Worm (Caenorhabditis elegans) whole organism, L1 larva: ENCODE data around the gene C02F5.13.

Experiments used
- F16B12.6 ChIP-seq: fragments of 150-350 bp; optimal IDR thresholded peaks from 2 replicates; lab custom pipeline; 2014; ENCODE audit warnings: missing biosample characterization, missing genetic modification characterization
- alr-1 ChIP-seq: fragments of 200-800 bp; sonication (Bioruptor generic); optimal IDR thresholded peaks from 2 replicates; lab custom pipeline; 2018; ENCODE audit warnings: borderline replicate concordance, mild to moderate bottlenecking, missing genetic modification characterization, missing compliant biosample characterization
- blmp-1 ChIP-seq: fragments of 150-350 bp; optimal IDR thresholded peaks from 2 replicates; lab custom pipeline; 2014; ENCODE audit warnings: missing biosample characterization, missing genetic modification characterization
- ceh-63 ChIP-seq: fragments of 200-800 bp; sonication (Bioruptor generic); optimal IDR thresholded peaks from 2 replicates; lab custom pipeline; 2018; ENCODE audit warnings: mild to moderate bottlenecking, missing genetic modification characterization, missing compliant biosample characterization
- ceh-90 ChIP-seq: sonication (generic microtip); optimal IDR thresholded peaks from 2 replicates; lab custom pipeline; 2016; ENCODE audit warnings: missing genetic modification characterization, missing compliant biosample characterization
- dsc-1 ChIP-seq: sonication (generic microtip); optimal IDR thresholded peaks from 2 replicates; lab custom pipeline; 2016; ENCODE audit warnings: mild to moderate bottlenecking, missing genetic modification characterization, missing compliant biosample characterization
- efl-1 ChIP-seq, 4 experiments: fragments of 150-350 bp; optimal IDR thresholded peaks in 3 of 4; peaks in 1 of 4; 1 replicate in 1 of 4; 2 replicates in 3 of 4; lab custom pipeline; 2014; ENCODE audit warnings: missing biosample characterization in 2 of 4, missing genetic modification characterization in 2 of 4, missing genetic modification reagents in 2 of 4
- elt-2 ChIP-seq: sonication (generic microtip); optimal IDR thresholded peaks from 2 replicates; lab custom pipeline; 2016; ENCODE audit warnings: missing genetic modification characterization, mild to moderate bottlenecking, inconsistent platforms, missing compliant biosample characterization, missing genetic modification reagents
- fkh-10 ChIP-seq: sonication (generic microtip); optimal IDR thresholded peaks from 2 replicates; lab custom pipeline; 2017; ENCODE audit warnings: missing biosample characterization, missing genetic modification reagents, missing genetic modification characterization
- fkh-4 ChIP-seq: sonication (generic microtip); optimal IDR thresholded peaks from 2 replicates; lab custom pipeline; 2016; ENCODE audit warnings: missing compliant biosample characterization, missing genetic modification characterization, borderline replicate concordance
- fos-1 ChIP-seq: fragments of 150-350 bp; optimal IDR thresholded peaks from 2 replicates; lab custom pipeline; 2014; ENCODE audit warnings: missing biosample characterization, missing genetic modification characterization
- hlh-17 ChIP-seq: fragments of 200-800 bp; sonication (Bioruptor generic); optimal IDR thresholded peaks from 2 replicates; lab custom pipeline; 2018; ENCODE audit warnings: missing genetic modification characterization, mild to moderate bottlenecking, missing compliant biosample characterization, moderate library complexity, borderline replicate concordance
- lin-13 ChIP-seq: fragments of 150-350 bp; optimal IDR thresholded peaks from 2 replicates; lab custom pipeline; 2014; ENCODE audit warnings: missing biosample characterization, missing genetic modification reagents, missing genetic modification characterization
- lin-14 ChIP-seq: fragments of 200-800 bp; sonication (Bioruptor generic); optimal IDR thresholded peaks from 2 replicates; lab custom pipeline; 2018; ENCODE audit warnings: mild to moderate bottlenecking, missing genetic modification characterization, moderate library complexity, missing compliant biosample characterization
- lin-35 ChIP-seq, 2 experiments: fragments of 150-350 bp; optimal IDR thresholded peaks; 2 replicates each; lab custom pipeline; 2014; ENCODE audit warnings: missing biosample characterization in 2 of 2, missing genetic modification characterization in 2 of 2, missing genetic modification reagents in 2 of 2
- lin-39 ChIP-seq: fragments of 150-350 bp; optimal IDR thresholded peaks from 2 replicates; lab custom pipeline; 2014; ENCODE audit warnings: missing biosample characterization, missing genetic modification reagents, missing genetic modification characterization
- lsy-2 ChIP-seq, 2 experiments: fragments of 150-350 bp; optimal IDR thresholded peaks; 2 replicates each; lab custom pipeline; 2014; ENCODE audit warnings: missing biosample characterization in 2 of 2, missing genetic modification characterization in 2 of 2
- mab-9 ChIP-seq: fragments of 200-800 bp; sonication (Bioruptor generic); IDR thresholded peaks from 2 replicates; pipeline ENCODE4 v1.3.6; 2022; ENCODE audit warnings: missing genetic modification reagents, missing genetic modification characterization, missing compliant biosample characterization
- mdl-1 ChIP-seq, 2 experiments: fragments of 150-350 bp; optimal IDR thresholded peaks; 2 replicates each; lab custom pipeline; 2014 to 2017; ENCODE audit warnings: missing biosample characterization in 2 of 2, missing genetic modification characterization in 2 of 2, inconsistent platforms in 1 of 2
- mep-1 ChIP-seq: fragments of 150-350 bp; optimal IDR thresholded peaks from 2 replicates; lab custom pipeline; 2014; ENCODE audit warnings: missing biosample characterization, missing genetic modification characterization
- nhr-20 ChIP-seq: sonication (generic microtip); optimal IDR thresholded peaks from 2 replicates; lab custom pipeline; 2016; ENCODE audit warnings: mild to moderate bottlenecking, missing genetic modification characterization, missing compliant biosample characterization
- nhr-28 ChIP-seq: fragments of 150-350 bp; optimal IDR thresholded peaks from 2 replicates; lab custom pipeline; 2014; ENCODE audit warnings: missing biosample characterization, missing genetic modification characterization
- nhr-71 ChIP-seq: sonication (generic microtip); optimal IDR thresholded peaks from 2 replicates; lab custom pipeline; 2016; ENCODE audit warnings: mild to moderate bottlenecking, missing genetic modification characterization, moderate library complexity, missing compliant biosample characterization
- nhr-76 ChIP-seq: sonication (generic microtip); optimal IDR thresholded peaks from 2 replicates; lab custom pipeline; 2017; ENCODE audit warnings: missing biosample characterization, missing genetic modification characterization
- nhr-85 ChIP-seq: sonication (generic microtip); peaks from one replicate; lab custom pipeline; 2016; ENCODE audit warnings: missing genetic modification characterization, inconsistent platforms, missing compliant biosample characterization
- nhr-90 ChIP-seq: sonication (generic microtip); optimal IDR thresholded peaks from 2 replicates; lab custom pipeline; 2016; ENCODE audit warnings: mild to moderate bottlenecking, missing genetic modification characterization, missing compliant biosample characterization; ENCODE audit not compliant: poor library complexity
- pag-3 ChIP-seq: sonication (generic microtip); optimal IDR thresholded peaks from 2 replicates; lab custom pipeline; 2017; ENCODE audit warnings: missing genetic modification characterization, mild to moderate bottlenecking, missing compliant biosample characterization, antibody characterized with exemption, borderline replicate concordance; ENCODE audit not compliant: insufficient read depth
- rnt-1 ChIP-seq: sonication (generic microtip); optimal IDR thresholded peaks from 2 replicates; lab custom pipeline; 2016; ENCODE audit warnings: mild to moderate bottlenecking, missing genetic modification characterization, moderate library complexity, missing compliant biosample characterization
- skn-1 ChIP-seq: fragments of 150-350 bp; optimal IDR thresholded peaks from 2 replicates; lab custom pipeline; 2014; ENCODE audit warnings: missing biosample characterization, missing genetic modification characterization
- snpc-4 ChIP-seq: fragments of 150-350 bp; optimal IDR thresholded peaks from 2 replicates; lab custom pipeline; 2014; ENCODE audit warnings: missing biosample characterization, missing genetic modification characterization
- snu-23 ChIP-seq: sonication (generic microtip); optimal IDR thresholded peaks from 2 replicates; lab custom pipeline; 2016; ENCODE audit warnings: missing genetic modification characterization, missing compliant biosample characterization
- sptf-1 ChIP-seq: fragments of 150-350 bp; optimal IDR thresholded peaks from 2 replicates; lab custom pipeline; 2014; ENCODE audit warnings: missing biosample characterization, missing genetic modification characterization
- sup-37 ChIP-seq: fragments of 200-800 bp; sonication (Bioruptor generic); optimal IDR thresholded peaks from 2 replicates; lab custom pipeline; 2018; ENCODE audit warnings: mild to moderate bottlenecking, missing genetic modification characterization, missing compliant biosample characterization
- swsn-7 ChIP-seq: sonication (generic microtip); optimal IDR thresholded peaks from 2 replicates; lab custom pipeline; 2016; ENCODE audit warnings: missing genetic modification characterization, missing compliant biosample characterization
- tbx-2 ChIP-seq: sonication (generic microtip); optimal IDR thresholded peaks from 2 replicates; lab custom pipeline; 2016; ENCODE audit warnings: missing genetic modification characterization, missing compliant biosample characterization
- xbp-1 ChIP-seq: sonication (generic microtip); optimal IDR thresholded peaks from 2 replicates; lab custom pipeline; 2016; ENCODE audit warnings: missing genetic modification characterization, missing compliant biosample characterization
- zag-1 ChIP-seq: fragments of 150-350 bp; optimal IDR thresholded peaks from 2 replicates; lab custom pipeline; 2014; ENCODE audit warnings: missing biosample characterization, missing genetic modification characterization

The C02F5.13 gene

DNA sequence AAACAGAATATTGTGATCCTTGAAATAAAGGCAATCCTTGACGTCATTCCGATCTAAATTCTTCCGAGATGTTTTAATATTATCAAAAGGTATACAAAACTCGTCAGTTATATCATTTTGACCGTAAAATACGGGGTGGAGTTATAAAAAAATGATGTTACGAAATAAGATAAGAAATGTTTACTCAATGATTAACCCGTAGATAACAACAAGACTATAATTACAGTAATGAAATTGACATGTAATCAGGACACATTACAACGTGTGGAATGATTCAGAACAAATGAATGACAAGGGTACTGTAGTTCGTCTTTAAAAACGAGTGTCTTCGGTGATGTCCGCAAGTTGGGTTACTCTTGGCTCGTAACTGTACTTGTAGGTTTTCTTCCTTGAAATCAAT, 9.3 kb upstream of the C02F5.13 start, which contains the start of gene tsp-2:
TSS of gene tsp-2 (minus strand) at position 109 of the 400 bp plus-strand sequence.
- TF ChIP-seq ceh-63 (GFP tag; lab: Kevin White, UChicago) (no peak), snpc-4 (no peak), hlh-17 (no peak), elt-2 (tag; lab: Kevin White, UChicago) (peak; percentile 47), fos-1 (no peak), mab-9 (GFP tag; lab: Robert Waterston, UW) (no peak), fkh-10 (GFP tag; lab: Kevin White, UChicago) (no peak)

DNA sequence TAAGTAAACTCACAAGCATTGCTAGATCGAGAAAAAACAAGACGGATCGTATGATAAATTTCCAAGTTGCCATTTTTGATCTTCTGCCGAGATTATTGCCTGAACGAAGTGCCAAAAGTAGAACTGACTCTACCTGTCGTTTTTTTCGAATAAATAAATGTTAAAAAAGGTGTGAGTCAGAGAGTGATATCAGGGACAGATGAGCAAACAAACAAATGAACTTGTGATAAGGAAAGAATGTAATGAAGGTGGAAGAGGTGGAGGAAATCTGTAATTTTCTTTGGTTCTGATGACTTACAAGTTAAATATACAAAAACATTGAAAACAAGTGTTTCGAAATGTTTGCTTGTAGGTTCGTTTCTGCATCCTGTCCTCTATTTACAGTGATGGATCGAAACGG, 7.8 kb upstream of the C02F5.13 start, which contains the start of gene tsp-1:
TSS of gene tsp-1 (minus strand) at position 99 of the 400 bp plus-strand sequence.
- TF ChIP-seq efl-1 (optimal IDR thresholded peaks at IDR 0.05; lab: Kevin White, UChicago) (no peak), efl-1 (GFP tag; optimal IDR thresholded peaks at IDR 0.05 in 1 of 2; lab: Kevin White, UChicago) (peak in 1 of 2 experiments; percentile 69), nhr-90 (tag; lab: Kevin White, UChicago) (no peak)

DNA sequence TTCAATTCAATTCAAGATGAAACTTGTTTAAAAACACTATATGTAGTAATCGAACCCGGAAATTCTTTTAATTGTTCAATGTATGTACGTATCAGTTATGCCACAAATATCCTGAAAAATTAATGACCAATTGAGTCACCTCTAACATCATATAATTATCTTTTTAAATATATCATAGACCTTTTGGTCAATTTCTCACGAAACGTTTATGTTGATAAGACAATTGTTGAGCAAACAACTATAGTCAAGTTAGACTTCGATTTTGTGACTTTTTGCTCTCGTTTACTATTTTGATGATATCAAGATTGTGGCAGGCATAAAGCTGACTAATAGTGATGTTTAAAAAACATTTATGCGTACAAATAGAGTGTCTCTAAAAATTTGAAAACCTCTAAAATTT, 6.9 kb upstream of the C02F5.13 start:
- peak; percentile 12 for TF ChIP-seq nhr-20 (tag; lab: Kevin White, UChicago)
- TF ChIP-seq lin-14, result no peak
- TF ChIP-seq nhr-28 (tag; lab: Kevin White, UChicago), result no peak
- TF ChIP-seq mdl-1 (tag; optimal IDR thresholded peaks at IDR 0.05; lab: Kevin White, UChicago), result no peak

DNA sequence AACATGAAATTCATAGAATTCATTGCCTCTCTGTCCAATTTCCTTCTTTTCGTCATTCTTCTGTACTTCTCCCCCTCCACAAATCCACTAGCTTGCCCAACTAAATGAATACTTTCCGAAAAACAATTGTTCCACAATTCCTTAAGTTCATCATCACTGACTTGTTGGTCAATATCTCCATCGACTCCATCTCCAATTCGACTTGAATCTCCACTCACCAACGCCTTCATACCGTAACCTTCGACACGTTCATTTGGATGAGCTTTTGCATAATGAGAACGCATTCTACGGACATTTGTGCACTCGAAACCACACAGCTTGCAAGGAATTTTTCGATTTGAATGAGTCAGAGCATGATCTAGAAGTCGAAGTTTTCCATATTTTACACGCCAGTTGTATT, 6.2 kb upstream of the C02F5.13 start:
- TF ChIP-seq fkh-4 (tag; lab: Kevin White, UChicago) (no peak), sptf-1 (tag; lab: Kevin White, UChicago) (no peak), skn-1 (tag; lab: Kevin White, UChicago) (no peak), swsn-7 (tag; lab: Kevin White, UChicago) (no peak), xbp-1 (tag; lab: Kevin White, UChicago) (no peak), lin-13 (GFP tag; lab: Kevin White, UChicago) (no peak), lin-39 (tag; lab: Kevin White, UChicago) (no peak), efl-1 (optimal IDR thresholded peaks at IDR 0.05; lab: Kevin White, UChicago) (no peak), efl-1 (GFP tag; optimal IDR thresholded peaks at IDR 0.05 in 1 of 2; lab: Kevin White, UChicago) (no peak), dsc-1 (tag; lab: Kevin White, UChicago) (no peak), sup-37 (GFP tag; lab: Kevin White, UChicago) (no peak), alr-1 (tag; lab: Kevin White, UChicago) (no peak)
- TF ChIP-seq, all 84 proteins: peak for 0

DNA sequence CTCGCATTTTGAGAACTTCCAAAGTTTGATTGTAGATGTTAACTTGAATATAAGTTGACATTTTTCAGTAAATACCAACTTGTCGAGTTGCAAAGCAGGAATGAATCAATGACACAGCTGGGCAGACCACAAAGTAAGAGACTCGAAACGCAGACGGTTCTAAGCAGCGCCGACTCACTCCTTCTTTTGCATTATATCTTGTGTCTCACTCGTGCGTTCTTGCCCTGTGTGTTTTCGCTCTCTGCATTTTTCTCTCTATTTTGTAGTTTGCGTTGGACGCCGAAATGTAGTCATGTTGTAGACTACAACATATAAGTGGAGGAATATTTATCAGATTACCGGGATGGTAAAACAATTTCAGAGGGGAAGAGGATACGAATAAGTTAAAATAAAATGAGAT, 4.3 kb upstream of the C02F5.13 start, which contains the start of gene C02F5.12:
TSS of gene C02F5.12 (minus strand) at position 221 of the 400 bp plus-strand sequence.
- TF ChIP-seq nhr-90 (tag; lab: Kevin White, UChicago), result peak; percentile 15
- no peak for TF ChIP-seq F16B12.6
- TF ChIP-seq efl-1 (optimal IDR thresholded peaks at IDR 0.05; lab: Kevin White, UChicago), result peak in 1 of 2 experiments; percentile 3
- TF ChIP-seq efl-1 (GFP tag; optimal IDR thresholded peaks at IDR 0.05 in 1 of 2; lab: Kevin White, UChicago), result no peak
- TF ChIP-seq nhr-85 (tag; lab: Kevin White, UChicago), result peak; percentile 46
- peak; percentile 64 for TF ChIP-seq blmp-1 (tag; lab: Kevin White, UChicago)
- peak; percentile 32 for TF ChIP-seq lin-14
- TF ChIP-seq nhr-71 (tag; lab: Kevin White, UChicago), result peak; percentile 51
- no peak for TF ChIP-seq ceh-90
- TF ChIP-seq lin-35 (GFP tag; optimal IDR thresholded peaks at IDR 0.05; lab: Kevin White, UChicago), result peak in 1 of 2 experiments; percentile 21
- TF ChIP-seq tbx-2 (tag; lab: Kevin White, UChicago), result no peak
- peak; percentile 63 for TF ChIP-seq mep-1
- TF ChIP-seq nhr-76, result no peak
- TF ChIP-seq snu-23 (GFP tag; lab: Kevin White, UChicago), result peak; percentile 39
- TF ChIP-seq lsy-2 (tag; optimal IDR thresholded peaks at IDR 0.05; lab: Kevin White, UChicago), result peak; percentile 11 to 32
- TF ChIP-seq zag-1 (tag; lab: Kevin White, UChicago), result no peak
- no peak for TF ChIP-seq pag-3
- TF ChIP-seq rnt-1 (tag; lab: Kevin White, UChicago), result peak; percentile 11
- TF ChIP-seq nhr-20 (tag; lab: Kevin White, UChicago), result peak; percentile 60
